Fruit fly (Drosophila melanogaster): ENCODE results near the gene Cyp28d1.

DNA sequence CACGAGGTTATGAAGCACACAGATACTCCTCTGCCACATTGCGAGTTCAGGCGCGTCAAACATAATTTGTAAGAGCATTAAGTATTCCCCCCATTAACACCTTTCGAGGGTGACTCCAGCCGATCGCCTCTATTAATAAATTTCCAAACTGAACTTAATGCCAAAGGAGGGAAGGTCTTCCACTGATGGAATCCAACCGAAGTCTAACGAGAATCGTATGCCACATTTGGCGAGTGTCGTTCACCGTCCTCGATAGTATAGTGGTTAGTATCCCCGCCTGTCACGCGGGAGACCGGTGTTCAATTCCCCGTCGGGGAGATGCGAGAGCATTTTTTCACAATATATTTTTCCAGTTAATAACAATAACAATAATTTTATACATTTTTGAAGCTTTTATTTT lies 30.3 kb downstream of the Cyp28d1 start:
- TF ChIP-seq Dll (optimal IDR thresholded peaks at IDR 0.05), result no peak
- TF ChIP-seq usp (GFP tag; optimal IDR thresholded peaks at IDR 0.05), result no peak
- no peak for TF ChIP-seq pan (optimal IDR thresholded peaks at IDR 0.05)
- TF ChIP-seq CG8478 (optimal IDR thresholded peaks at IDR 0.05), result no peak
- no peak for TF ChIP-seq EcR (GFP tag; optimal IDR thresholded peaks at IDR 0.05)

Measured in whole organism.